Worm (Caenorhabditis elegans) whole organism, L2 larva: ENCODE results near the gene B0336.7.

Experiments used
- C34F6.9 ChIP-seq: fragments of 150-350 bp; optimal IDR thresholded peaks from 2 replicates; lab custom pipeline; 2014; ENCODE audit warnings: missing biosample characterization, missing genetic modification characterization
- F13H6.1 ChIP-seq: sonication (generic microtip); optimal IDR thresholded peaks from 2 replicates; lab custom pipeline; 2016; ENCODE audit warnings: missing genetic modification characterization, missing compliant biosample characterization
- R02D3.7 ChIP-seq: fragments of 150-350 bp; optimal IDR thresholded peaks from 2 replicates; lab custom pipeline; 2014; ENCODE audit warnings: missing biosample characterization, missing genetic modification characterization
- Y55F3AM.14 ChIP-seq: fragments of 200-800 bp; sonication (Bioruptor generic); optimal IDR thresholded peaks from 2 replicates; lab custom pipeline; 2018; ENCODE audit warnings: mild to moderate bottlenecking, missing genetic modification characterization, missing compliant biosample characterization
- alr-1 ChIP-seq: fragments of 150-350 bp; optimal IDR thresholded peaks from 2 replicates; lab custom pipeline; 2014; ENCODE audit warnings: missing biosample characterization, missing genetic modification characterization
- aly-2 ChIP-seq: fragments of 150-350 bp; optimal IDR thresholded peaks from 2 replicates; lab custom pipeline; 2014; ENCODE audit warnings: missing biosample characterization, missing genetic modification characterization
- ama-1 ChIP-seq: fragments of 150-350 bp; optimal IDR thresholded peaks from 2 replicates; lab custom pipeline; 2018; ENCODE audit warnings: inconsistent platforms
- blmp-1 ChIP-seq: sonication (generic microtip); optimal IDR thresholded peaks from 2 replicates; lab custom pipeline; 2017; ENCODE audit warnings: missing genetic modification characterization, mild to moderate bottlenecking, missing compliant biosample characterization, antibody characterized with exemption, moderate library complexity; ENCODE audit not compliant: insufficient read depth
- ceh-82 ChIP-seq: fragments of 150-350 bp; optimal IDR thresholded peaks from 2 replicates; lab custom pipeline; 2014; ENCODE audit warnings: missing biosample characterization, missing genetic modification characterization
- crh-2 ChIP-seq: sonication (generic microtip); optimal IDR thresholded peaks from 2 replicates; lab custom pipeline; 2017; ENCODE audit warnings: missing biosample characterization, missing genetic modification characterization
- dmd-4 ChIP-seq: sonication (generic microtip); optimal IDR thresholded peaks from 2 replicates; lab custom pipeline; 2017; ENCODE audit warnings: missing biosample characterization, missing genetic modification characterization
- elt-1 ChIP-seq: fragments of 150-350 bp; optimal IDR thresholded peaks from 2 replicates; lab custom pipeline; 2014; ENCODE audit warnings: missing biosample characterization, missing genetic modification characterization
- elt-3 ChIP-seq: sonication (generic microtip); optimal IDR thresholded peaks from 2 replicates; lab custom pipeline; 2017; ENCODE audit warnings: missing biosample characterization, missing genetic modification characterization
- fos-1 ChIP-seq: fragments of 150-350 bp; optimal IDR thresholded peaks from 2 replicates; lab custom pipeline; 2014; ENCODE audit warnings: missing biosample characterization, missing genetic modification characterization
- gmeb-1 ChIP-seq: fragments of 150-350 bp; optimal IDR thresholded peaks from 2 replicates; lab custom pipeline; 2014; ENCODE audit warnings: missing biosample characterization, missing genetic modification characterization
- lin-11 ChIP-seq: fragments of 150-350 bp; sonication (generic microtip); optimal IDR thresholded peaks from 2 replicates; lab custom pipeline; 2014; ENCODE audit warnings: missing biosample characterization, missing genetic modification characterization, inconsistent platforms, mixed read lengths
- lin-13 ChIP-seq: fragments of 150-350 bp; optimal IDR thresholded peaks from 2 replicates; lab custom pipeline; 2014; ENCODE audit warnings: missing biosample characterization, missing genetic modification reagents, missing genetic modification characterization
- lin-39 ChIP-seq: fragments of 150-350 bp; optimal IDR thresholded peaks from 2 replicates; lab custom pipeline; 2014; ENCODE audit warnings: missing biosample characterization, missing genetic modification reagents, missing genetic modification characterization
- lsy-2 ChIP-seq, 2 experiments: fragments of 150-350 bp in 1 of 2; sonication (generic microtip) in 1 of 2; optimal IDR thresholded peaks; 2 replicates each; lab custom pipeline; 2014 to 2017; ENCODE audit warnings: missing biosample characterization in 2 of 2, missing genetic modification characterization in 2 of 2
- mab-5 ChIP-seq: fragments of 150-350 bp; optimal IDR thresholded peaks from 2 replicates; lab custom pipeline; 2014; ENCODE audit warnings: missing biosample characterization, missing genetic modification characterization
- mbf-1 ChIP-seq: sonication (generic microtip); optimal IDR thresholded peaks from 2 replicates; lab custom pipeline; 2017; ENCODE audit warnings: missing biosample characterization, missing genetic modification characterization
- mdl-1 ChIP-seq, 2 experiments: fragments of 150-350 bp in 1 of 2; sonication (generic microtip) in 1 of 2; optimal IDR thresholded peaks; 2 replicates each; lab custom pipeline; 2017; ENCODE audit warnings: missing biosample characterization in 2 of 2, missing genetic modification characterization in 2 of 2
- nhr-10 ChIP-seq: sonication (generic microtip); optimal IDR thresholded peaks from 2 replicates; lab custom pipeline; 2017; ENCODE audit warnings: missing biosample characterization, missing genetic modification characterization
- nhr-129 ChIP-seq: fragments of 150-350 bp; optimal IDR thresholded peaks from 2 replicates; lab custom pipeline; 2014; ENCODE audit warnings: missing biosample characterization, missing genetic modification characterization
- nhr-21 ChIP-seq: fragments of 150-350 bp; optimal IDR thresholded peaks from 2 replicates; lab custom pipeline; 2014; ENCODE audit warnings: missing biosample characterization, missing genetic modification characterization
- nhr-23 ChIP-seq: fragments of 150-350 bp; optimal IDR thresholded peaks from 2 replicates; lab custom pipeline; 2014; ENCODE audit warnings: missing biosample characterization, missing genetic modification reagents, missing genetic modification characterization
- nhr-237 ChIP-seq: fragments of 150-350 bp; optimal IDR thresholded peaks from 2 replicates; lab custom pipeline; 2014; ENCODE audit warnings: missing biosample characterization, missing genetic modification characterization
- nhr-25 ChIP-seq: fragments of 150-350 bp; sonication (generic microtip); optimal IDR thresholded peaks from 3 replicates; lab custom pipeline; 2014; ENCODE audit warnings: missing biosample characterization, missing genetic modification characterization
- nhr-6 ChIP-seq: fragments of 150-350 bp; optimal IDR thresholded peaks from 2 replicates; lab custom pipeline; 2014; ENCODE audit warnings: missing biosample characterization, missing genetic modification characterization
- nhr-77 ChIP-seq: fragments of 150-350 bp; optimal IDR thresholded peaks from 2 replicates; lab custom pipeline; 2014; ENCODE audit warnings: missing biosample characterization, missing genetic modification characterization
- peb-1 ChIP-seq: fragments of 150-350 bp; optimal IDR thresholded peaks from 2 replicates; lab custom pipeline; 2014; ENCODE audit warnings: missing biosample characterization, missing genetic modification characterization
- sem-4 ChIP-seq: fragments of 150-350 bp; optimal IDR thresholded peaks from 2 replicates; lab custom pipeline; 2014; ENCODE audit warnings: missing biosample characterization, missing genetic modification reagents, missing genetic modification characterization
- skn-1 ChIP-seq: sonication (generic microtip); optimal IDR thresholded peaks from 2 replicates; lab custom pipeline; 2017; ENCODE audit warnings: missing biosample characterization, missing genetic modification characterization
- sma-3 ChIP-seq: sonication (generic microtip); optimal IDR thresholded peaks from 2 replicates; lab custom pipeline; 2016; ENCODE audit warnings: missing genetic modification reagents, missing genetic modification characterization, missing compliant biosample characterization
- sma-9 ChIP-seq, 2 experiments: fragments of 150-350 bp in 1 of 2; sonication (generic microtip) in 1 of 2; optimal IDR thresholded peaks; 2 replicates each; lab custom pipeline; 2014 to 2016; ENCODE audit warnings: missing genetic modification characterization in 2 of 2, mild to moderate bottlenecking in 1 of 2, missing biosample characterization in 1 of 2, missing compliant biosample characterization in 1 of 2, missing genetic modification reagents in 1 of 2, moderate library complexity in 1 of 2
- snpc-4 ChIP-seq: fragments of 150-350 bp; optimal IDR thresholded peaks from 2 replicates; lab custom pipeline; 2014; ENCODE audit warnings: missing biosample characterization, missing genetic modification characterization
- unc-39 ChIP-seq: fragments of 150-350 bp; optimal IDR thresholded peaks from 2 replicates; lab custom pipeline; 2014; ENCODE audit warnings: missing biosample characterization, missing genetic modification characterization
- unc-55 ChIP-seq: fragments of 150-350 bp; sonication (generic microtip); optimal IDR thresholded peaks from 3 replicates; lab custom pipeline; 2014; ENCODE audit warnings: missing biosample characterization, missing genetic modification reagents, missing genetic modification characterization
- unc-62 ChIP-seq: fragments of 150-350 bp; optimal IDR thresholded peaks from 2 replicates; lab custom pipeline; 2014; ENCODE audit warnings: missing biosample characterization, missing genetic modification reagents, missing genetic modification characterization
- zag-1 ChIP-seq: fragments of 150-350 bp; optimal IDR thresholded peaks from 2 replicates; lab custom pipeline; 2014; ENCODE audit warnings: missing biosample characterization, missing genetic modification characterization
- ztf-1 ChIP-seq: fragments of 200-800 bp; sonication (Bioruptor generic); conservative IDR thresholded peaks from 2 replicates; pipeline ENCODE4 v1.3.6; 2022; ENCODE audit warnings: missing genetic modification characterization, missing compliant biosample characterization
- ztf-11 ChIP-seq: sonication (generic microtip); optimal IDR thresholded peaks from 2 replicates; lab custom pipeline; 2017; ENCODE audit warnings: missing biosample characterization, missing genetic modification characterization
- ztf-4 ChIP-seq: fragments of 150-350 bp; optimal IDR thresholded peaks from 2 replicates; lab custom pipeline; 2014; ENCODE audit warnings: missing biosample characterization, missing genetic modification characterization

Gene B0336.7

ce11 chrIII:5710045-5710444 is 12.9 kb upstream of the B0336.7 start, which contains the start of gene B0336.12:
Gene B0336.12 (minus strand): TSS chrIII:5710145.
- TF ChIP-seq sma-9 (GFP tag; optimal IDR thresholded peaks at IDR 0.05; lab: Kevin White, UChicago) (no peak), sma-9 (tag; optimal IDR thresholded peaks at IDR 0.05; lab: Kevin White, UChicago) (no peak), lin-39 (no peak), fos-1 (tag; lab: Kevin White, UChicago) (no peak), ztf-11 (tag; lab: Kevin White, UChicago) (no peak), nhr-25 (tag; lab: Kevin White, UChicago) (no peak)

- TF ChIP-seq ceh-82 (tag; lab: Kevin White, UChicago) (no peak), dmd-4 (tag; lab: Kevin White, UChicago) (no peak), ztf-11 (tag; lab: Kevin White, UChicago) (no peak), nhr-237 (tag; lab: Kevin White, UChicago) (no peak), aly-2 (no peak), C34F6.9 (tag; lab: Kevin White, UChicago) (no peak)
These were observed 12.1 kb upstream of the B0336.7 start, which contains the start of gene hpo-28 for ce11 chrIII:5709224-5709623. Gene hpo-28 (minus strand): TSS chrIII:5709324.

ce11 chrIII:5708024-5708423 is 10.9 kb upstream of the B0336.7 start:
- TF ChIP-seq fos-1 (tag; lab: Kevin White, UChicago) (no peak), nhr-129 (peak; percentile 50)

- TF ChIP-seq snpc-4 (tag; lab: Kevin White, UChicago) (no peak), C34F6.9 (tag; lab: Kevin White, UChicago) (no peak), nhr-77 (no peak), nhr-129 (no peak), alr-1 (tag; lab: Kevin White, UChicago) (no peak), blmp-1 (no peak), zag-1 (tag; lab: Kevin White, UChicago) (no peak), ama-1 (lab: Kevin White, UChicago) (no peak), ceh-82 (tag; lab: Kevin White, UChicago) (no peak)
- TF ChIP-seq, all 48 proteins: peak for 0
These were observed 10.4 kb upstream of the B0336.7 start for ce11 chrIII:5707546-5707945.

- TF ChIP-seq snpc-4 (tag; lab: Kevin White, UChicago) = peak; percentile 72
- no peak for TF ChIP-seq nhr-23 (tag; lab: Kevin White, UChicago)
- peak; percentile 98 for TF ChIP-seq nhr-129
- TF ChIP-seq elt-1 (tag; lab: Kevin White, UChicago) = no peak
- TF ChIP-seq lin-39 = no peak
- no peak for TF ChIP-seq ztf-1 (GFP tag; lab: Robert Waterston, UW)
- TF ChIP-seq aly-2 = no peak
- peak; percentile 80 for TF ChIP-seq blmp-1
- TF ChIP-seq nhr-10 (tag; lab: Kevin White, UChicago) = peak; percentile 12
- peak; percentile 85 for TF ChIP-seq mab-5 (tag; lab: Kevin White, UChicago)
- TF ChIP-seq lsy-2 (tag; optimal IDR thresholded peaks at IDR 0.05; lab: Kevin White, UChicago) = peak; percentile 85 to 96
- peak; percentile 88 for TF ChIP-seq sma-3
- TF ChIP-seq C34F6.9 (tag; lab: Kevin White, UChicago) = peak; percentile 97
- no peak for TF ChIP-seq mbf-1
- no peak for TF ChIP-seq unc-62
- TF ChIP-seq nhr-21 (tag; lab: Kevin White, UChicago) = peak; percentile 89
- TF ChIP-seq nhr-6 = peak; percentile 92
- TF ChIP-seq skn-1 (tag; lab: Kevin White, UChicago) = peak; percentile 7
- TF ChIP-seq gmeb-1 (tag; lab: Kevin White, UChicago) = peak; percentile 91
- peak; percentile 90 for TF ChIP-seq sma-9 (GFP tag; optimal IDR thresholded peaks at IDR 0.05; lab: Kevin White, UChicago)
- no peak for TF ChIP-seq sma-9 (tag; optimal IDR thresholded peaks at IDR 0.05; lab: Kevin White, UChicago)
- TF ChIP-seq mdl-1 (tag; optimal IDR thresholded peaks at IDR 0.05; lab: Kevin White, UChicago) = peak in 1 of 2 experiments; percentile 29
- TF ChIP-seq crh-2 = peak; percentile 97
- TF ChIP-seq ztf-4 (tag; lab: Kevin White, UChicago) = peak; percentile 88
- TF ChIP-seq nhr-25 (tag; lab: Kevin White, UChicago) = peak; percentile 95
- TF ChIP-seq R02D3.7 (tag; lab: Kevin White, UChicago) = peak; percentile 96
- TF ChIP-seq unc-55 = peak; percentile 100
- TF ChIP-seq fos-1 (tag; lab: Kevin White, UChicago) = peak; percentile 93
- TF ChIP-seq unc-39 (tag; lab: Kevin White, UChicago) = no peak
- TF ChIP-seq lin-13 (GFP tag; lab: Kevin White, UChicago) = peak; percentile 96
- peak; percentile 84 for TF ChIP-seq sem-4
- TF ChIP-seq alr-1 (tag; lab: Kevin White, UChicago) = no peak
- TF ChIP-seq elt-3 (tag; lab: Kevin White, UChicago) = no peak
- no peak for TF ChIP-seq Y55F3AM.14 (GFP tag; lab: Kevin White, UChicago)
- TF ChIP-seq lin-11 (tag; lab: Kevin White, UChicago) = peak; percentile 92
- TF ChIP-seq F13H6.1 (tag; lab: Kevin White, UChicago) = peak; percentile 78
- peak; percentile 83 for TF ChIP-seq ama-1 (lab: Kevin White, UChicago)
- no peak for TF ChIP-seq peb-1
These were observed 9.0 kb upstream of the B0336.7 start, which contains the start of gene rpl-23 for ce11 chrIII:5706077-5706627. Gene rpl-23 (minus strand): TSS chrIII:5706127.
